Worm (Caenorhabditis elegans) whole organism, mixed stage, embryonic: ENCODE data around the gene Y38E10A.9.

ENCODE experiments used
- drap-1 ChIP-seq: fragments of 200-800 bp; sonication (Bioruptor generic); optimal IDR thresholded peaks from 3 replicates; lab custom pipeline; 2018; ENCODE audit warnings: mild to moderate bottlenecking, missing genetic modification characterization, missing compliant biosample characterization
- flh-1 ChIP-seq: fragments of 200-800 bp; sonication (Bioruptor generic); optimal IDR thresholded peaks from 2 replicates; lab custom pipeline; 2018; ENCODE audit warnings: mild to moderate bottlenecking, missing genetic modification characterization, moderate library complexity, missing compliant biosample characterization
- mep-1 ChIP-seq: fragments of 150-350 bp; optimal IDR thresholded peaks from 2 replicates; lab custom pipeline; 2017; ENCODE audit warnings: missing biosample characterization, missing genetic modification reagents, missing genetic modification characterization, inconsistent platforms
- sem-2 ChIP-seq: fragments of 200-800 bp; sonication (Bioruptor generic); optimal IDR thresholded peaks from 2 replicates; lab custom pipeline; 2018; ENCODE audit warnings: mild to moderate bottlenecking, missing genetic modification characterization, missing compliant biosample characterization

The Y38E10A.9 gene

DNA sequence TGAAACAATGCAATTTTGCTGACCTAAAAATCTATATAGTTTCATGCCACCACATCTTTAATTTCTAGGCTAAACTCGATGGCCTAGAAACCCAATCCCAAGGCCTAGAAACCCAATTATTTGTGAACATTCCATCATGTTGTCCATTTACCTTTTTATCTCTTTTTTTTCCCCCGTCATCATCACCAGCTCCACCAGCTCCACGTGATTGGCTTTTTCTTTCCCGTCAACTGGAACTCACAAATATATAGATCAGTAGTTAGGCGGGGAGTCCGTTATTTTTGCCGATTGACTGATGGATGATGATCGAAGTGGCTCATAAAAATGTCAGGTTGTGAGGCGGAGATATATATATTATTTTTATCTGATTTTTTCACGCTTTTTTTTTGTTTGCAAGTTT, 49.7 kb downstream of the Y38E10A.9 start:
- TF ChIP-seq drap-1 (no peak), sem-2 (GFP tag; lab: Kevin White, UChicago) (no peak), flh-1 (GFP tag; lab: Kevin White, UChicago) (no peak), mep-1 (tag; lab: Kevin White, UChicago) (no peak)
